Worm (Caenorhabditis elegans): ENCODE results near the gene ZC262.4.

ZC262.4 gene

DNA sequence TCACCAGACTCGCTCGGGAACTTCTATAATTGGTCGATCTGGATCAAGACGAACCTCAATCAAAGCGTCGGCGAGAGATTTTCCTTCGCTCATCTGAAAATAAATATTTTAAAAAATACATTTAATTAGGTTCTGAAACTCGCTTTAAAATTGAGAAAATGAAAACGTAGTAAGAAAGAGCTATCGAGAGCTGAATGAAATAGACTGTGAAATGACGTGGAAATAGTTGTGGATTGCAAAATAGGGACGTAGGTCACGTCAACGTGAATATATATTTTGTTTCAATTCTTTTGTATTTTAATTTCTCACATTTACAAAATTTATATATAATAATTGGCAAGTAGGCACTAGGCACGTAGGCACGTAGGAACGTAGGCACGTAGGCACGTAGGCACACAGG, at the start of gene ZC262.4:
Gene ZC262.4, minus strand, starts transcription at position 101 of the 400 bp plus-strand sequence.
- TF ChIP-seq sma-3 (GFP tag; optimal IDR thresholded peaks at IDR 0.05) = no peak
- no peak for TF ChIP-seq aly-2 (tag; optimal IDR thresholded peaks at IDR 0.05)
- no peak for TF ChIP-seq unc-62 (GFP tag; optimal IDR thresholded peaks at IDR 0.05)
- no peak for TF ChIP-seq sem-4 (tag; optimal IDR thresholded peaks at IDR 0.05)
- no peak for TF ChIP-seq alr-1 (tag; optimal IDR thresholded peaks at IDR 0.05)
- TF ChIP-seq dmd-4 (tag; optimal IDR thresholded peaks at IDR 0.05) = no peak
- TF ChIP-seq nhr-77 (tag; optimal IDR thresholded peaks at IDR 0.05) = no peak
- TF ChIP-seq gmeb-1 (tag; optimal IDR thresholded peaks at IDR 0.05) = no peak

DNA sequence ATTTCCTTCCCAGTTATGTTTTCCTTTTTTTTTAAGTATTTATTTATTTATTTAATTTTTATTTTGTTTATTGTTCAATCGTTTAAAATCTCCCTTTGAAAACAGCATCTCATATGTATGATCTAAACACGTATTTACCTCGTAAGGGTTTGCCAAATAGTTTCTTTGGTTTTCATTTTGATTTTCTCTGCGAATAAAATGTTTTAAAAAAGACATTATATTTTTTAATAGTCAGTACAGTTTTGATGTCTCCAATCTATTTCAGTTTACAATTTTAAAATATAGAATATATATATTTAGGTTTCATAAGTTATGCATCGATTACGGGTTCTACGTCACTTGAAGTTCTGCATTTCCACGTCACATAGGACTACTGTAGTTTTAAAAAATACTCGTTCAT, 46.3 kb upstream of the ZC262.4 start, which contains the start of gene R05D3.12:
Gene R05D3.12, plus strand, starts transcription at position 301 of the 400 bp plus-strand sequence.
- no peak for TF ChIP-seq gmeb-1 (tag; optimal IDR thresholded peaks at IDR 0.05)
- TF ChIP-seq ztf-4 (tag; optimal IDR thresholded peaks at IDR 0.05) = no peak
- no peak for TF ChIP-seq mbf-1 (tag; optimal IDR thresholded peaks at IDR 0.05)
- TF ChIP-seq nhr-77 (tag; optimal IDR thresholded peaks at IDR 0.05) = no peak
- no peak for TF ChIP-seq snpc-4 (tag; optimal IDR thresholded peaks at IDR 0.05)

ce11 chrIII:8375000-8375399, 40.7 kb upstream of the ZC262.4 start, which contains the start of gene met-2:
Gene met-2, plus strand, starts transcription at chrIII:8375300.
- TF ChIP-seq ztf-4 (tag; optimal IDR thresholded peaks at IDR 0.05) (no peak), lin-11 (tag; optimal IDR thresholded peaks at IDR 0.05) (no peak), gmeb-1 (tag; optimal IDR thresholded peaks at IDR 0.05) (no peak), ZK546.5 (tag; optimal IDR thresholded peaks at IDR 0.05) (no peak), snpc-4 (tag; optimal IDR thresholded peaks at IDR 0.05) (no peak), blmp-1 (tag; optimal IDR thresholded peaks at IDR 0.05; ENCODE audit: insufficient read depth) (no peak), dmd-4 (tag; optimal IDR thresholded peaks at IDR 0.05) (no peak), F13H6.1 (tag; optimal IDR thresholded peaks at IDR 0.05) (no peak), sma-3 (GFP tag; optimal IDR thresholded peaks at IDR 0.05) (no peak), alr-1 (tag; optimal IDR thresholded peaks at IDR 0.05) (no peak), unc-39 (tag; optimal IDR thresholded peaks at IDR 0.05) (no peak), lin-13 (GFP tag; optimal IDR thresholded peaks at IDR 0.05) (no peak), lin-39 (tag; optimal IDR thresholded peaks at IDR 0.05) (no peak), peb-1 (tag; optimal IDR thresholded peaks at IDR 0.05) (no peak)

ce11 chrIII:8371595-8372305, 37.4 kb upstream of the ZC262.4 start, which contains the start of gene lmbr-1:
Gene lmbr-1, plus strand, starts transcription at chrIII:8372255.
- TF ChIP-seq egl-27 (tag; optimal IDR thresholded peaks at IDR 0.05) = no peak
- no peak for TF ChIP-seq ztf-11 (tag; optimal IDR thresholded peaks at IDR 0.05)
- TF ChIP-seq F13H6.1 (tag; optimal IDR thresholded peaks at IDR 0.05) = no peak
- TF ChIP-seq skn-1 (tag; optimal IDR thresholded peaks at IDR 0.05) = no peak
- TF ChIP-seq dmd-4 (tag; optimal IDR thresholded peaks at IDR 0.05) = no peak
- no peak for TF ChIP-seq blmp-1 (tag; optimal IDR thresholded peaks at IDR 0.05; ENCODE audit: insufficient read depth)
- no peak for TF ChIP-seq nhr-129 (tag; optimal IDR thresholded peaks at IDR 0.05)
- no peak for TF ChIP-seq mdl-1 (tag; optimal IDR thresholded peaks at IDR 0.05)
- TF ChIP-seq nhr-12 (tag; optimal IDR thresholded peaks at IDR 0.05) = no peak
- no peak for TF ChIP-seq nhr-10 (tag; optimal IDR thresholded peaks at IDR 0.05)

DNA sequence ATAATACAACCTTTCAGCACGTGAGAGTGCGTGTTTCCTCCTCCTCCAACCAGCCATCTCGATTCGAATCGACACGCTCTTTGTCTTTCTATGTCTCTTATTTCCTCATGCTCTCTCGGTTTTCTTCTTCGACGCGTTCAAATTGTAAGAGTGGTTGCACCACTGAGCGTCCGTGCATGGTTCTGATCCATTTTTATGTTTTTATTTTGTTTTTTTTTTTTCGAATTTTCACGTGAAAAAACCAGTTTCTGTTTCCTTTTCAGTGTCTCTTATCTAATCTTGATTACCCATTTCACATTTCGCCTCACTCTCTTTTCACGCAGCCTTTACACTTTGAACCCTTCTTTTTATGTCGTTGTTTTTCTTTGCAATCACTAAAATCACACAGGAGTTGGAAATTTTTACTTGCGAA, 36.5 kb upstream of the ZC262.4 start:
- TF ChIP-seq nhr-77 (tag; optimal IDR thresholded peaks at IDR 0.05) = no peak
- TF ChIP-seq nhr-23 (tag; optimal IDR thresholded peaks at IDR 0.05) = no peak
- TF ChIP-seq sma-9 (GFP tag; optimal IDR thresholded peaks at IDR 0.05) = no peak
- TF ChIP-seq sma-9 (tag; optimal IDR thresholded peaks at IDR 0.05) = no peak
- peak; percentile 46 for TF ChIP-seq fos-1 (tag; optimal IDR thresholded peaks at IDR 0.05)
- TF ChIP-seq egl-27 (tag; optimal IDR thresholded peaks at IDR 0.05) = no peak
- no peak for TF ChIP-seq alr-1 (tag; optimal IDR thresholded peaks at IDR 0.05)
- peak; percentile 39 for TF ChIP-seq Y55F3AM.14 (GFP tag; optimal IDR thresholded peaks at IDR 0.05)
- TF ChIP-seq nhr-12 (tag; optimal IDR thresholded peaks at IDR 0.05) = no peak
- peak; percentile 2 for TF ChIP-seq unc-55 (GFP tag; optimal IDR thresholded peaks at IDR 0.05)
- no peak for TF ChIP-seq skn-1 (tag; optimal IDR thresholded peaks at IDR 0.05)
- no peak for TF ChIP-seq gmeb-1 (tag; optimal IDR thresholded peaks at IDR 0.05)
- no peak for TF ChIP-seq nhr-10 (tag; optimal IDR thresholded peaks at IDR 0.05)
- TF ChIP-seq peb-1 (tag; optimal IDR thresholded peaks at IDR 0.05) = no peak
- no peak for TF ChIP-seq aly-2 (tag; optimal IDR thresholded peaks at IDR 0.05)
- TF ChIP-seq sem-4 (tag; optimal IDR thresholded peaks at IDR 0.05) = no peak
- TF ChIP-seq ceh-82 (tag; optimal IDR thresholded peaks at IDR 0.05) = no peak
- TF ChIP-seq blmp-1 (tag; optimal IDR thresholded peaks at IDR 0.05; ENCODE audit: insufficient read depth) = peak; percentile 52
- TF ChIP-seq sma-3 (GFP tag; optimal IDR thresholded peaks at IDR 0.05) = peak; percentile 2
- no peak for TF ChIP-seq lin-39 (tag; optimal IDR thresholded peaks at IDR 0.05)
- no peak for TF ChIP-seq ztf-4 (tag; optimal IDR thresholded peaks at IDR 0.05)
- TF ChIP-seq ztf-1 (GFP tag; conservative IDR thresholded peaks at IDR 0.05) = no peak
- TF ChIP-seq lsy-2 (tag; optimal IDR thresholded peaks at IDR 0.05) = peak in 1 of 2 experiments; percentile 63
- no peak for TF ChIP-seq elt-1 (tag; optimal IDR thresholded peaks at IDR 0.05)
- TF ChIP-seq ztf-11 (tag; optimal IDR thresholded peaks at IDR 0.05) = no peak
- TF ChIP-seq lin-13 (GFP tag; optimal IDR thresholded peaks at IDR 0.05) = no peak
- TF ChIP-seq ceh-16 (tag; optimal IDR thresholded peaks at IDR 0.05) = no peak
- TF ChIP-seq nhr-11 (tag; optimal IDR thresholded peaks at IDR 0.05) = no peak
- peak; percentile 39 for TF ChIP-seq crh-2 (tag; optimal IDR thresholded peaks at IDR 0.05)
- peak; percentile 50 for TF ChIP-seq nhr-129 (tag; optimal IDR thresholded peaks at IDR 0.05)
- TF ChIP-seq elt-3 (tag; optimal IDR thresholded peaks at IDR 0.05) = no peak
- TF ChIP-seq nhr-237 (tag; optimal IDR thresholded peaks at IDR 0.05) = no peak

Data from whole organism, L2 larva.